Worm (Caenorhabditis elegans): ENCODE data around the gene T01B10.5.

T01B10.5 gene

DNA sequence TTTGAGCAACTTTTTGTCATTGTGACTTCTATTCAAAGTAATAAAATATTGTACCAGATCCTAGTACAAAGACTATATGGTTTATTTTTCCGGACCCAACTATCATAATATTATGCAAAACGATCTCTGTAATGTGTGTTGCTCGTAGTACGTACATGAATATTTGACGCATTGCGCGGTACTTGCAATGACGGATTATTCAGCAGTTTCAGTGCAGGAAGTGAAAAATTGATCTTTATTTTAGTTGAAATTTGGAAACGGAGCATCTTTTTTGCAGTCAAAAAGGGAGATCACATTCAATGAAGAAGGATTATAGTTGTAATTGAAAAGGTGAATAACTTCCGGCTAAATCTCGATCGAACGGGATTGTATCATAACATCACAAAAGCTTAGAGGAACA is 11.2 kb upstream of the T01B10.5 start:
- TF ChIP-seq nhr-77 (tag; optimal IDR thresholded peaks at IDR 0.05) = no peak
- TF ChIP-seq fkh-2 (tag; optimal IDR thresholded peaks at IDR 0.05) = no peak
- TF ChIP-seq sea-2 (GFP tag; optimal IDR thresholded peaks at IDR 0.05) = no peak
- no peak for TF ChIP-seq nhr-43 (tag; optimal IDR thresholded peaks at IDR 0.05; ENCODE audit: poor library complexity, severe bottlenecking)

ce11 chrX:8485392-8485791 is 9.7 kb upstream of the T01B10.5 start:
- TF ChIP-seq nhr-43 (tag; optimal IDR thresholded peaks at IDR 0.05; ENCODE audit: poor library complexity, severe bottlenecking) = peak; percentile 92
- no peak for TF ChIP-seq fkh-2 (tag; optimal IDR thresholded peaks at IDR 0.05)
- TF ChIP-seq nhr-23 (tag; optimal IDR thresholded peaks at IDR 0.05) = peak; percentile 81
- peak; percentile 76 for TF ChIP-seq nhr-25 (tag; optimal IDR thresholded peaks at IDR 0.05)
- TF ChIP-seq jun-1 (tag; optimal IDR thresholded peaks at IDR 0.05) = no peak
- TF ChIP-seq nfya-1 (tag; optimal IDR thresholded peaks at IDR 0.05; ENCODE audit: insufficient read depth) = no peak

- TF ChIP-seq unc-62 (GFP tag; optimal IDR thresholded peaks at IDR 0.05) (no peak), lin-15B (tag; optimal IDR thresholded peaks at IDR 0.05) (no peak), nhr-237 (tag; optimal IDR thresholded peaks at IDR 0.05) (no peak), nhr-67 (tag; optimal IDR thresholded peaks at IDR 0.05) (no peak), ztf-4 (tag; optimal IDR thresholded peaks at IDR 0.05) (no peak), nfya-1 (tag; optimal IDR thresholded peaks at IDR 0.05; ENCODE audit: insufficient read depth) (no peak), nhr-76 (tag; optimal IDR thresholded peaks at IDR 0.05) (no peak), elt-1 (tag; optimal IDR thresholded peaks at IDR 0.05) (no peak), ceh-9 (tag; optimal IDR thresholded peaks at IDR 0.05) (no peak), lin-39 (tag; optimal IDR thresholded peaks at IDR 0.05) (no peak), unc-39 (tag; optimal IDR thresholded peaks at IDR 0.05) (no peak), ZK546.5 (tag; optimal IDR thresholded peaks at IDR 0.05) (no peak), egl-5 (tag; optimal IDR thresholded peaks at IDR 0.05) (no peak), nhr-43 (tag; optimal IDR thresholded peaks at IDR 0.05; ENCODE audit: poor library complexity, severe bottlenecking) (no peak)
Measured at ce11 chrX:8489415-8489814, 5.7 kb upstream of the T01B10.5 start.

DNA sequence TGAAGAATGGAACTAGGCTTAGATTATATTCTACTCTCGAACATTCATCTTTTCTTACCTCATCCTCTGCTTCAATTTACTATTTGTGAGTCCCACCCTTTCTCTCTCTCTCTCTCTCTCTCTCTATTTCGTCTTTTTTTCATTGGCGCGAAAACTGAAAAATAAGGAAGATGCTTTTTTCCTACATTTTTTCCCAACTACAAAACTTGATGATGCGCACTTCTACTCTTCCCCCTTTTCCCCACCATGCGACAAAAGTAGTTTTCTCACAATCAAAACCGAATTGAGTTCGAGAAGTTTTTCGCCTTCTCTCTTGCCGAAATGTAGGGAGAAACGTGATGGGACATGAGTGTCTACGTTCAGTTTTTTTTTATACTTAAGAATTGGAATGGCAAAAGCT is 5.2 kb upstream of the T01B10.5 start:
- TF ChIP-seq egl-5 (tag; optimal IDR thresholded peaks at IDR 0.05) (no peak), elt-1 (tag; optimal IDR thresholded peaks at IDR 0.05) (no peak), fkh-10 (GFP tag; optimal IDR thresholded peaks at IDR 0.05) (peak; percentile 79), ceh-16 (tag; optimal IDR thresholded peaks at IDR 0.05) (no peak), nfya-1 (tag; optimal IDR thresholded peaks at IDR 0.05; ENCODE audit: insufficient read depth) (peak; percentile 1)

ce11 chrX:8492750-8493149 is 2.4 kb upstream of the T01B10.5 start:
- TF ChIP-seq nfya-1 (tag; optimal IDR thresholded peaks at IDR 0.05; ENCODE audit: insufficient read depth) (no peak), pqm-1 (tag; optimal IDR thresholded peaks at IDR 0.05) (peak; percentile 17), ceh-28 (tag; optimal IDR thresholded peaks at IDR 0.05) (no peak), ceh-9 (tag; optimal IDR thresholded peaks at IDR 0.05) (no peak), pha-4 (tag; optimal IDR thresholded peaks at IDR 0.05) (peak; percentile 80), lin-15B (tag; optimal IDR thresholded peaks at IDR 0.05) (no peak), nhr-237 (tag; optimal IDR thresholded peaks at IDR 0.05) (no peak), lsy-12 (tag; optimal IDR thresholded peaks at IDR 0.05) (no peak), nhr-43 (tag; optimal IDR thresholded peaks at IDR 0.05; ENCODE audit: poor library complexity, severe bottlenecking) (no peak), ztf-4 (tag; optimal IDR thresholded peaks at IDR 0.05) (no peak), snpc-4 (tag; optimal IDR thresholded peaks at IDR 0.05) (no peak), jun-1 (tag; optimal IDR thresholded peaks at IDR 0.05) (peak; percentile 1), nhr-77 (tag; optimal IDR thresholded peaks at IDR 0.05) (no peak), ceh-82 (tag; optimal IDR thresholded peaks at IDR 0.05) (no peak), elt-1 (tag; optimal IDR thresholded peaks at IDR 0.05) (no peak), hmg-11 (tag; optimal IDR thresholded peaks at IDR 0.05) (no peak), fkh-2 (tag; optimal IDR thresholded peaks at IDR 0.05) (no peak), zag-1 (tag; optimal IDR thresholded peaks at IDR 0.05) (no peak), lin-39 (tag; optimal IDR thresholded peaks at IDR 0.05) (no peak), nhr-25 (tag; optimal IDR thresholded peaks at IDR 0.05) (no peak), nhr-12 (tag; optimal IDR thresholded peaks at IDR 0.05) (no peak), elt-2 (tag; optimal IDR thresholded peaks at IDR 0.05) (peak; percentile 41)

DNA sequence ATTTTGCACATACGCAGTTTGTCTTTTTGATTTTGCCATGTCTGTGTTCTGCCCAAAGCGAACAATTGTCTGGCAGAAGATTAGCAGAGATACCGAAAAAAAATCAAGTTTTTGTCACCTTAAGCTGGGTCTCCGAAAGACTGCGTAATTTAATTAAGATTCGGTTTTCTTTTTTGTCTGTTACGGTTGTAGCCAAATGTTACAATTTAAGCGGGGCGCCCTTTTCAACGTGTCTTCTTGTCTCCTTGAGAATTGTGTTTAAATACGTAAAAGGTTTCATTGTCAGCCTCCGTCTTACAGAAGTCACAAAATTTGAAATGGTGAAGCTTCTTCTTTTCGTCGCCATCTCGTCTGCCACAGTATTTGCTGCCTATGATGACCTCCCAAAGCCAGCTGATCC is 4.6 kb downstream of the T01B10.5 start, which contains the start of gene grd-14:
Gene grd-14, plus strand, starts transcription at position 301 of the 400 bp plus-strand sequence.
- TF ChIP-seq elt-2 (tag; optimal IDR thresholded peaks at IDR 0.05) = no peak
- no peak for TF ChIP-seq daf-12 (tag; optimal IDR thresholded peaks at IDR 0.05)
- TF ChIP-seq fkh-2 (tag; optimal IDR thresholded peaks at IDR 0.05) = no peak
- no peak for TF ChIP-seq nhr-23 (tag; optimal IDR thresholded peaks at IDR 0.05)
- TF ChIP-seq fkh-10 (GFP tag; optimal IDR thresholded peaks at IDR 0.05) = no peak
- no peak for TF ChIP-seq mml-1 (tag; optimal IDR thresholded peaks at IDR 0.05)
- TF ChIP-seq eor-1 (tag; optimal IDR thresholded peaks at IDR 0.05) = no peak
- peak; percentile 60 for TF ChIP-seq nhr-25 (tag; optimal IDR thresholded peaks at IDR 0.05)
